Fruit fly (Drosophila melanogaster): Measurements from ENCODE around the gene Smyd3.

The Smyd3 gene

DNA sequence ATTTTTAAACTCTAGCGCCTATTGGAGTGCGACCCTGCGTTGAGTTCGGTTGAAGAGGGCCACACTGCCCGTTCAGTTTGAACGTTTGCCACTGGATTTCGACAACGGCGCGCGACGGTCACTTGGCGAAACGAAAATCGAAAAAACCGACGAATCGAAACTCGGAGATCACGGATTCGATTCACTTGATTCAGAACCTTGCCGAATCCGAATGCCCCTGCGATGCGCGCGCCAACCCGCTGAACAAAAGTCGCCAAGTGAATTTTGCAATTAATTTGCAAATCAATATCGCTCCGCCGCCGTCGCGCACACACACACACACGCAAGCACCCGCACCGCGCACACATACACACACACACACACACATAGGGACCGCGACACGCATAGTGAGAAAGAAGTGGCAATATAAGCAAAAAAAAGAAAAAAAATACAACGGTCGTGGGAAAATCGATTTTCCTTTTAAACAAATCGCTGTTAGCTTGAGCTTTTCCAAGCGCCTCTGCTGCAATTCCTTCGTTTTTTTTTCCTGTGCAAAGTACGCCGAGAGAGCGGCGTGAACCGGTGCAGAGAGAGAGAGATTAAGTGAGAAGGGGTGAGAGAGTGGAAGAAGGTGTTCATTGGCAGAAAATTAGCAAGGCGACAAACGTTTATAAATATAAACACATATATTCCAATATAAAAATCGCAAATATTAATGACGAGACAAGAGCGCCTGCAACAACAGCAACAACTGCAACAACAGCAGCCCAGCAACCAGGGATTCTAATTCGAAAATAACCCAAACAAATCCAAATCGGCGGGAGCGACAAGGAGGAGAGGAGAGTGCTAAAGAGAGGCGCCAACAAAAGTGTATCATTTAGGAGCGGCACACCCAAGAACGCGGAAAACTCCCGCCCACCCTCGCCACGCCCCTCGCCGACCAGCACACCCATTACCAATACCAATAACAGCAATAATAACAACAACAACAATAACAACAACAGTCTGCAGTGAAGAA is 20.0 kb downstream of the Smyd3 start, which contains the start of gene egh (continued):
- TF ChIP-seq CG14050 (GFP tag; IDR thresholded peaks at IDR 0.05) (no peak), Lim3 (GFP tag; IDR thresholded peaks at IDR 0.05) (no peak), CG4282 (GFP tag; optimal IDR thresholded peaks at IDR 0.05) (no peak), unpg (GFP tag; optimal IDR thresholded peaks at IDR 0.05) (no peak), CG9797 (GFP tag; optimal IDR thresholded peaks at IDR 0.05) (peak; percentile 97), CG13424 (tag; optimal IDR thresholded peaks at IDR 0.05) (no peak), Sox102F (GFP tag; optimal IDR thresholded peaks at IDR 0.05) (no peak), HmgZ (tag; optimal IDR thresholded peaks at IDR 0.05) (peak; percentile 41), cato (GFP tag; optimal IDR thresholded peaks at IDR 0.05; ENCODE audit: borderline replicate concordance) (no peak), CG11723 (GFP tag; optimal IDR thresholded peaks at IDR 0.05) (no peak), MESR4 (GFP tag; optimal IDR thresholded peaks at IDR 0.05) (peak; percentile 80), abd-A (tag; optimal IDR thresholded peaks at IDR 0.05) (no peak), CG6765 (GFP tag; optimal IDR thresholded peaks at IDR 0.05) (no peak), CG14710 (tag; optimal IDR thresholded peaks at IDR 0.05) (peak; percentile 74), chm (GFP tag; IDR thresholded peaks at IDR 0.05) (peak; percentile 14; the same call in 1 of the 2 replicates), danr (GFP tag; IDR thresholded peaks at IDR 0.05) (no peak), Hmr (GFP tag; optimal IDR thresholded peaks at IDR 0.05) (peak; percentile 25), CG6654 (GFP tag; optimal IDR thresholded peaks at IDR 0.05) (no peak), Rx (GFP tag; IDR thresholded peaks at IDR 0.05) (peak; percentile 15; the same call in 1 of the 2 replicates), Nf-YA (GFP tag; IDR thresholded peaks at IDR 0.05) (no peak), fd3F (GFP tag; optimal IDR thresholded peaks at IDR 0.05) (no peak), tgo (GFP tag; IDR thresholded peaks at IDR 0.05) (no peak), gcm (GFP tag; optimal IDR thresholded peaks at IDR 0.05) (peak; percentile 34), CG6683 (GFP tag; optimal IDR thresholded peaks at IDR 0.05) (no peak), Usf (GFP tag; optimal IDR thresholded peaks at IDR 0.05) (no peak), btn (GFP tag; optimal IDR thresholded peaks at IDR 0.05) (no peak), CG2129 (GFP tag; IDR thresholded peaks at IDR 0.05; ENCODE audit: partially characterized antibody) (no peak), CG10366 (GFP tag; IDR thresholded peaks at IDR 0.05) (peak; percentile 59), Myb (GFP tag; optimal IDR thresholded peaks at IDR 0.05) (peak; percentile 67), al (GFP tag; IDR thresholded peaks at IDR 0.05) (peak; percentile 28; the same call in 1 of the 2 replicates), Poxn (GFP tag; IDR thresholded peaks at IDR 0.05) (no peak), C15 (GFP tag; IDR thresholded peaks at IDR 0.05) (no peak), lab (GFP tag; optimal IDR thresholded peaks at IDR 0.05) (peak; percentile 57), zen2 (GFP tag; IDR thresholded peaks at IDR 0.05; ENCODE audit: partially characterized antibody) (no peak), TFAM (GFP tag; optimal IDR thresholded peaks at IDR 0.05) (no peak), CG32772 (GFP tag; IDR thresholded peaks at IDR 0.05) (peak; percentile 69), dan (GFP tag; IDR thresholded peaks at IDR 0.05) (no peak), Hsf (GFP tag; optimal IDR thresholded peaks at IDR 0.05) (peak; percentile 30), fd96Cb (tag; optimal IDR thresholded peaks at IDR 0.05) (no peak), B-H2 (GFP tag; optimal IDR thresholded peaks at IDR 0.05) (no peak), CG10654 (GFP tag; optimal IDR thresholded peaks at IDR 0.05) (no peak), CG11560 (tag; IDR thresholded peaks at IDR 0.05) (no peak), CG5180 (GFP tag; optimal IDR thresholded peaks at IDR 0.05) (no peak), phol (tag; optimal IDR thresholded peaks at IDR 0.05) (peak; percentile 6), CG43689 (GFP tag; IDR thresholded peaks at IDR 0.05) (no peak), esg (GFP tag; conservative IDR thresholded peaks at IDR 0.05) (peak; percentile 35; the same call in 1 of the 2 replicates), CG10565 (GFP tag; optimal IDR thresholded peaks at IDR 0.05) (no peak), CG6813 (GFP tag; optimal IDR thresholded peaks at IDR 0.05) (no peak)
